Worm (Caenorhabditis elegans) whole organism, L1 larva: ENCODE results near the gene C31G12.4.

ENCODE experiments used
- ets-5 ChIP-seq: fragments of 200-800 bp; sonication (Bioruptor generic); IDR thresholded peaks from 2 replicates; pipeline ENCODE4 v1.3.6; 2022; ENCODE audit warnings: missing genetic modification characterization, missing compliant biosample characterization
- fos-1 ChIP-seq: fragments of 150-350 bp; optimal IDR thresholded peaks from 2 replicates; lab custom pipeline; 2014; ENCODE audit warnings: missing biosample characterization, missing genetic modification characterization
- lin-13 ChIP-seq: fragments of 150-350 bp; optimal IDR thresholded peaks from 2 replicates; lab custom pipeline; 2014; ENCODE audit warnings: missing biosample characterization, missing genetic modification reagents, missing genetic modification characterization
- lin-14 ChIP-seq: fragments of 200-800 bp; sonication (Bioruptor generic); optimal IDR thresholded peaks from 2 replicates; lab custom pipeline; 2018; ENCODE audit warnings: mild to moderate bottlenecking, missing genetic modification characterization, moderate library complexity, missing compliant biosample characterization
- lin-39 ChIP-seq: fragments of 150-350 bp; optimal IDR thresholded peaks from 2 replicates; lab custom pipeline; 2014; ENCODE audit warnings: missing biosample characterization, missing genetic modification reagents, missing genetic modification characterization
- lsy-2 ChIP-seq, 2 experiments: fragments of 150-350 bp; optimal IDR thresholded peaks; 2 replicates each; lab custom pipeline; 2014; ENCODE audit warnings: missing biosample characterization in 2 of 2, missing genetic modification characterization in 2 of 2
- nhr-11 ChIP-seq: fragments of 150-350 bp; optimal IDR thresholded peaks from 2 replicates; lab custom pipeline; 2014; ENCODE audit warnings: missing biosample characterization, missing genetic modification characterization
- nhr-12 ChIP-seq: sonication (generic microtip); optimal IDR thresholded peaks from 2 replicates; lab custom pipeline; 2017; ENCODE audit warnings: missing biosample characterization, missing genetic modification characterization
- nhr-237 ChIP-seq: fragments of 150-350 bp; optimal IDR thresholded peaks from 2 replicates; lab custom pipeline; 2014; ENCODE audit warnings: missing biosample characterization, missing genetic modification characterization
- nhr-71 ChIP-seq: sonication (generic microtip); optimal IDR thresholded peaks from 2 replicates; lab custom pipeline; 2016; ENCODE audit warnings: mild to moderate bottlenecking, missing genetic modification characterization, moderate library complexity, missing compliant biosample characterization
- skn-1 ChIP-seq: fragments of 150-350 bp; optimal IDR thresholded peaks from 2 replicates; lab custom pipeline; 2014; ENCODE audit warnings: missing biosample characterization, missing genetic modification characterization
- ztf-4 ChIP-seq: fragments of 150-350 bp; optimal IDR thresholded peaks from 2 replicates; lab custom pipeline; 2014; ENCODE audit warnings: missing biosample characterization, missing genetic modification characterization

DNA sequence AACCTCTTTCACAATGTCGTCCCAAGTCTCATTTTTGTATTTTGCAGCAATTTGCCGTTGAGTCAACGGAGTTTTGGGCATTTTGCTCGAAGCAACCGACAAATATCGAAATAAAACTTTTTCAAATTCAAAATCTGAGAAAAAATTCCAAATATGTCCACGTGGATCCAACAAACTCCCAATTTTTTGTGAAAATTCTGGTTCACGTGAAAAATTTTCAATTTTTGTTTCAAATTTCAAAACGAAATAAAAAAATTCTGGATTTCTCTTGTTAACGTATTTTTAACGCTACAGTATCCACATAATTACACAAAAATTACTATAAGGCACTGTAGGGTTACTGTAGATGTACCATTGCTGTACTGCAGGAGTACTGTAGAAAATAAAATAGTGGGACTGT lies 17.3 kb downstream of the C31G12.4 start, which contains the start of gene C14A6.13:
- TF ChIP-seq nhr-12 (no peak), lin-13 (GFP tag; lab: Kevin White, UChicago) (no peak), skn-1 (tag; lab: Kevin White, UChicago) (no peak), lin-39 (no peak), ets-5 (no peak), nhr-11 (tag; lab: Kevin White, UChicago) (no peak), nhr-71 (no peak), ztf-4 (tag; lab: Kevin White, UChicago) (no peak), fos-1 (tag; lab: Kevin White, UChicago) (no peak), lsy-2 (tag; optimal IDR thresholded peaks at IDR 0.05; lab: Kevin White, UChicago) (no peak), lin-14 (GFP tag; lab: Kevin White, UChicago) (no peak), nhr-237 (tag; lab: Kevin White, UChicago) (no peak)
